Fruit fly (Drosophila melanogaster) whole organism, embryonic: ENCODE results near the gene mora.
A peak's percentile ranks its signal among the peaks of the same experiment; 100 is the strongest.

Source experiments
- Asciz ChIP-seq: fragments of 200-800 bp; sonication (Bioruptor generic); optimal IDR thresholded peaks from 2 replicates; lab custom pipeline; 2017; ENCODE audit warnings: missing biosample characterization, mild to moderate bottlenecking, missing genetic modification characterization, missing genetic modification reagents
- Awh ChIP-seq: fragments of 200-800 bp; sonication (Bioruptor generic); IDR thresholded peaks from 2 replicates; pipeline ENCODE4, ENCODE4 v1.3.6; 2022; ENCODE audit warnings: missing biosample characterization, missing genetic modification characterization
- CG10959 ChIP-seq: fragments of 200-800 bp; sonication (Bioruptor generic); IDR thresholded peaks from 2 replicates; pipeline ENCODE4 v1.3.6; 2022; ENCODE audit warnings: missing biosample characterization, missing genetic modification characterization
- CG11456 ChIP-seq: fragments of 200-800 bp; sonication (Bioruptor generic); IDR thresholded peaks from 3 replicates; pipeline ENCODE4 v1.3.6; 2022; ENCODE audit warnings: missing biosample characterization, missing genetic modification characterization
- CG12942 ChIP-seq: fragments of 200-800 bp; sonication (Bioruptor generic); optimal IDR thresholded peaks from 3 replicates; lab custom pipeline; 2016; ENCODE audit warnings: missing biosample characterization, missing genetic modification characterization
- CG13775 ChIP-seq: fragments of 200-800 bp; sonication (Bioruptor generic); optimal IDR thresholded peaks from 3 replicates; lab custom pipeline; 2017; ENCODE audit warnings: missing biosample characterization, mild to moderate bottlenecking, missing genetic modification characterization
- CG14965 ChIP-seq: fragments of 200-800 bp; sonication (Bioruptor generic); optimal IDR thresholded peaks from 2 replicates; lab custom pipeline; 2016; ENCODE audit warnings: missing biosample characterization, missing genetic modification characterization, borderline replicate concordance
- CG15601 ChIP-seq: fragments of 200-800 bp; sonication (Bioruptor generic); optimal IDR thresholded peaks from 3 replicates; lab custom pipeline; 2019; ENCODE audit warnings: missing biosample characterization, mild to moderate bottlenecking, missing genetic modification characterization, moderate library complexity
- CG2875 ChIP-seq: fragments of 200-800 bp; sonication (Bioruptor generic); optimal IDR thresholded peaks from 2 replicates; lab custom pipeline; 2017; ENCODE audit warnings: missing biosample characterization, mild to moderate bottlenecking, missing genetic modification characterization, missing genetic modification reagents
- CG31365 ChIP-seq: fragments of 200-800 bp; sonication (Bioruptor generic); optimal IDR thresholded peaks from 2 replicates; lab custom pipeline; 2018; ENCODE audit warnings: missing biosample characterization, mild to moderate bottlenecking, missing genetic modification characterization
- CG32767 ChIP-seq: fragments of 200-800 bp; sonication (Bioruptor generic); IDR thresholded peaks from 2 replicates; pipeline ENCODE4 v1.3.6; 2022; ENCODE audit warnings: missing biosample characterization, missing genetic modification characterization
- CG34376 ChIP-seq: fragments of 200-800 bp; sonication (Bioruptor generic); optimal IDR thresholded peaks from 2 replicates; lab custom pipeline; 2018; ENCODE audit warnings: missing biosample characterization, mild to moderate bottlenecking, missing genetic modification characterization
- CG3838 ChIP-seq: fragments of 200-800 bp; sonication (Bioruptor generic); optimal IDR thresholded peaks from 3 replicates; lab custom pipeline; 2016; ENCODE audit warnings: missing biosample characterization, missing genetic modification characterization
- CG4404 ChIP-seq: fragments of 200-800 bp; sonication (Bioruptor generic); IDR thresholded peaks from 2 replicates; pipeline ENCODE4 v1.3.6; 2022; ENCODE audit warnings: missing biosample characterization, missing genetic modification characterization
- CG4854 ChIP-seq: fragments of 200-800 bp; sonication (Bioruptor generic); optimal IDR thresholded peaks from 2 replicates; lab custom pipeline; 2016; ENCODE audit warnings: missing biosample characterization, missing genetic modification characterization, inconsistent platforms
- CG5180 ChIP-seq: fragments of 200-800 bp; sonication (Bioruptor generic); optimal IDR thresholded peaks from 3 replicates; lab custom pipeline; 2017; ENCODE audit warnings: missing biosample characterization, missing genetic modification characterization, mild to moderate bottlenecking, moderate library complexity, missing genetic modification reagents
- CG9437 ChIP-seq: fragments of 200-800 bp; sonication (Bioruptor generic); optimal IDR thresholded peaks from 2 replicates; lab custom pipeline; 2018; ENCODE audit warnings: missing biosample characterization, mild to moderate bottlenecking, missing genetic modification characterization
- Ets97D ChIP-seq: fragments of 200-800 bp; sonication (Bioruptor generic); optimal IDR thresholded peaks from 3 replicates; lab custom pipeline; 2016; ENCODE audit warnings: missing biosample characterization, missing genetic modification characterization
- Gug ChIP-seq: fragments of 200-800 bp; sonication (Bioruptor generic); IDR thresholded peaks from 4 replicates; pipeline ENCODE4 v1.3.6; 2022; ENCODE audit warnings: missing biosample characterization, missing genetic modification characterization
- Hey ChIP-seq: fragments of 200-800 bp; sonication (Bioruptor generic); optimal IDR thresholded peaks from 3 replicates; lab custom pipeline; 2018; ENCODE audit warnings: missing biosample characterization, mild to moderate bottlenecking, missing genetic modification characterization
- Hmx ChIP-seq: fragments of 200-800 bp; sonication (Bioruptor generic); optimal IDR thresholded peaks from 2 replicates; lab custom pipeline; 2016; ENCODE audit warnings: missing biosample characterization, missing genetic modification characterization
- Lim3 ChIP-seq: fragments of 200-800 bp; sonication (Bioruptor generic); IDR thresholded peaks from 2 replicates; pipeline ENCODE4 v1.3.6; 2022; ENCODE audit warnings: missing biosample characterization, missing genetic modification characterization
- Lpt ChIP-seq: fragments of >200 bp; optimal IDR thresholded peaks from 2 replicates; lab custom pipeline; 2018; ENCODE audit warnings: missing biosample characterization, missing genetic modification characterization
- MTF-1 ChIP-seq: fragments of 200-800 bp; sonication (Bioruptor generic); optimal IDR thresholded peaks from 2 replicates; lab custom pipeline; 2018; ENCODE audit warnings: missing biosample characterization, mild to moderate bottlenecking, missing genetic modification characterization, borderline replicate concordance
- NK7.1 ChIP-seq: fragments of 200-800 bp; sonication (Bioruptor generic); optimal IDR thresholded peaks from 3 replicates; lab custom pipeline; 2016; ENCODE audit warnings: missing biosample characterization, missing genetic modification characterization
- Oli ChIP-seq: fragments of 200-800 bp; sonication (Bioruptor generic); optimal IDR thresholded peaks from 2 replicates; lab custom pipeline; 2018; ENCODE audit warnings: missing biosample characterization, mild to moderate bottlenecking, missing genetic modification characterization, moderate library complexity
- Sin3A ChIP-seq: fragments of >200 bp; optimal IDR thresholded peaks from 2 replicates; lab custom pipeline; 2018
- Sry-δ ChIP-seq: fragments of 200-800 bp; sonication (Bioruptor generic); optimal IDR thresholded peaks from 2 replicates; lab custom pipeline; 2016; ENCODE audit warnings: missing biosample characterization, missing genetic modification characterization
- Vsx1 ChIP-seq: fragments of 200-800 bp; sonication (Bioruptor generic); optimal IDR thresholded peaks from 2 replicates; lab custom pipeline; 2017; ENCODE audit warnings: missing biosample characterization, mild to moderate bottlenecking, missing genetic modification characterization, missing genetic modification reagents
- ara ChIP-seq: fragments of 200-800 bp; sonication (Bioruptor generic); IDR thresholded peaks from 2 replicates; pipeline ENCODE4 v1.3.6; 2022; ENCODE audit warnings: missing biosample characterization, missing genetic modification characterization
- bigmax ChIP-seq: fragments of 200-800 bp; sonication (Bioruptor generic); optimal IDR thresholded peaks from 2 replicates; lab custom pipeline; 2018; ENCODE audit warnings: missing biosample characterization, mild to moderate bottlenecking, missing genetic modification characterization
- cwo ChIP-seq: fragments of 200-800 bp; sonication (Bioruptor generic); optimal IDR thresholded peaks from 3 replicates; lab custom pipeline; 2017; ENCODE audit warnings: missing biosample characterization, missing genetic modification characterization, mild to moderate bottlenecking, moderate library complexity, missing genetic modification reagents
- en ChIP-seq: fragments of 200-800 bp; sonication (Bioruptor generic); optimal IDR thresholded peaks from 2 replicates; lab custom pipeline; 2016; ENCODE audit warnings: missing biosample characterization, missing genetic modification characterization
- h ChIP-seq: fragments of >200 bp; optimal IDR thresholded peaks from 2 replicates; lab custom pipeline; 2017
- ind ChIP-seq: fragments of 200-800 bp; sonication (Bioruptor generic); optimal IDR thresholded peaks from 3 replicates; lab custom pipeline; 2016; ENCODE audit warnings: missing biosample characterization, missing genetic modification characterization
- inv ChIP-seq: fragments of 200-800 bp; sonication (Bioruptor generic); IDR thresholded peaks from 2 replicates; pipeline ENCODE4 v1.3.6; 2022; ENCODE audit warnings: missing biosample characterization, missing genetic modification characterization; ENCODE audit not compliant: partially characterized antibody
- ken ChIP-seq: fragments of 200-800 bp; sonication (Bioruptor generic); IDR thresholded peaks from 3 replicates; pipeline ENCODE4 v1.3.6; 2022; ENCODE audit warnings: missing biosample characterization, missing genetic modification characterization
- knrl ChIP-seq: fragments of 200-800 bp; sonication (Bioruptor generic); IDR thresholded peaks from 3 replicates; pipeline ENCODE4 v1.3.6; 2022; ENCODE audit warnings: missing biosample characterization, missing genetic modification characterization; ENCODE audit not compliant: partially characterized antibody
- lmd ChIP-seq: fragments of 200-800 bp; sonication (Bioruptor generic); IDR thresholded peaks from 2 replicates; pipeline ENCODE4 v1.3.6; 2022; ENCODE audit warnings: missing biosample characterization, missing genetic modification characterization
- nerfin-1 ChIP-seq: fragments of 200-800 bp; sonication (Bioruptor generic); optimal IDR thresholded peaks from 3 replicates; lab custom pipeline; 2019; ENCODE audit warnings: missing biosample characterization, mild to moderate bottlenecking, missing genetic modification characterization, moderate library complexity
- pros ChIP-seq: fragments of 200-800 bp; sonication (Bioruptor generic); optimal IDR thresholded peaks from 3 replicates; lab custom pipeline; 2019; ENCODE audit warnings: missing biosample characterization, mild to moderate bottlenecking, missing genetic modification characterization, moderate library complexity
- pum ChIP-seq: fragments of 200-800 bp; sonication (Bioruptor generic); optimal IDR thresholded peaks from 2 replicates; lab custom pipeline; 2016; ENCODE audit warnings: missing biosample characterization, missing genetic modification characterization
- pzg ChIP-seq: fragments of 200-800 bp; sonication (Bioruptor generic); optimal IDR thresholded peaks from 3 replicates; lab custom pipeline; 2018; ENCODE audit warnings: missing biosample characterization, mild to moderate bottlenecking, missing genetic modification characterization, moderate library complexity
- repo ChIP-seq: fragments of 200-800 bp; sonication (Bioruptor generic); optimal IDR thresholded peaks from 2 replicates; lab custom pipeline; 2016; ENCODE audit warnings: missing biosample characterization, missing genetic modification characterization
- salm ChIP-seq: fragments of 200-800 bp; sonication (Bioruptor generic); optimal IDR thresholded peaks from 2 replicates; lab custom pipeline; 2018; ENCODE audit warnings: missing biosample characterization, mild to moderate bottlenecking, missing genetic modification characterization
- sob ChIP-seq: fragments of 200-800 bp; sonication (Bioruptor generic); IDR thresholded peaks from 2 replicates; pipeline ENCODE4 v1.3.6; 2022; ENCODE audit warnings: missing biosample characterization, missing genetic modification characterization
- stwl ChIP-seq: fragments of 200-800 bp; sonication (Bioruptor generic); optimal IDR thresholded peaks from 3 replicates; lab custom pipeline; 2018; ENCODE audit warnings: missing biosample characterization, mild to moderate bottlenecking, missing genetic modification characterization, moderate library complexity
- tll ChIP-seq, 2 experiments: fragments of 200-800 bp in 1 of 2; fragments of >200 bp in 1 of 2; sonication (Bioruptor generic) in 1 of 2; optimal IDR thresholded peaks; 2 replicates each; lab custom pipeline; 2017 to 2019; ENCODE audit warnings: missing biosample characterization in 2 of 2, missing genetic modification characterization in 2 of 2, mild to moderate bottlenecking in 1 of 2, moderate library complexity in 1 of 2
- trh ChIP-seq: fragments of 200-800 bp; sonication (Bioruptor generic); optimal IDR thresholded peaks from 2 replicates; lab custom pipeline; 2016; ENCODE audit warnings: missing biosample characterization, missing genetic modification characterization
- wek ChIP-seq: fragments of 200-800 bp; sonication (Bioruptor generic); optimal IDR thresholded peaks from 3 replicates; lab custom pipeline; 2018; ENCODE audit warnings: missing biosample characterization, mild to moderate bottlenecking, missing genetic modification characterization, moderate library complexity
- zfh2 ChIP-seq: fragments of 200-800 bp; sonication (Bioruptor generic); optimal IDR thresholded peaks from 2 replicates; lab custom pipeline; 2016; ENCODE audit warnings: missing biosample characterization, missing genetic modification characterization

mora gene

dm6 chr3R:24186188-24186587 is at the start of gene mora (continued):
- TF ChIP-seq NK7.1 (GFP tag; lab: Kevin White, UChicago) (no peak), CG5180 (no peak), Oli (tag; lab: Kevin White, UChicago) (no peak), knrl (GFP tag; lab: Robert Waterston, UW) (no peak), CG34376 (GFP tag; lab: Kevin White, UChicago) (no peak), Ets97D (GFP tag; lab: Kevin White, UChicago) (peak; percentile 17), CG11456 (no peak), en (GFP tag; lab: Kevin White, UChicago) (no peak), repo (GFP tag; lab: Kevin White, UChicago) (no peak), CG4404 (no peak), CG3838 (no peak), CG12942 (GFP tag; lab: Kevin White, UChicago) (no peak), Sry-δ (GFP tag; lab: Kevin White, UChicago) (peak; percentile 12), CG31365 (tag; lab: Kevin White, UChicago) (no peak), ken (GFP tag; lab: Robert Waterston, UW) (no peak), nerfin-1 (tag; lab: Kevin White, UChicago) (no peak), salm (tag; lab: Kevin White, UChicago) (no peak), CG14965 (GFP tag; lab: Kevin White, UChicago) (no peak), Hmx (no peak), stwl (tag; lab: Kevin White, UChicago) (peak; percentile 39), wek (GFP tag; lab: Kevin White, UChicago) (peak; percentile 11), pzg (peak; percentile 65), ara (no peak), tll (GFP tag; optimal IDR thresholded peaks at IDR 0.05; lab: Kevin White, UChicago) (no peak), inv (no peak), CG32767 (GFP tag; lab: Robert Waterston, UW) (no peak), ind (GFP tag; lab: Kevin White, UChicago) (no peak), Awh (no peak), Sin3A (lab: Kevin White, UChicago) (peak; percentile 40), h (lab: Kevin White, UChicago) (no peak)
- TF ChIP-seq, all 482 proteins: peak for 35

dm6 chr3R:24137311-24137945 is 48.7 kb upstream of the mora start, which contains the start of gene Npc2f:
Gene Npc2f, plus strand, starts transcription at chr3R:24137895.
- no peak for TF ChIP-seq CG4854
- no peak for TF ChIP-seq lmd (GFP tag; lab: Robert Waterston, UW)
- no peak for TF ChIP-seq CG13775 (GFP tag; lab: Kevin White, UChicago)
- no peak for TF ChIP-seq bigmax (GFP tag; lab: Kevin White, UChicago)
- no peak for TF ChIP-seq pros (GFP tag; lab: Kevin White, UChicago)
- TF ChIP-seq trh (GFP tag; lab: Kevin White, UChicago): no peak
- no peak for TF ChIP-seq Lpt
- TF ChIP-seq repo (GFP tag; lab: Kevin White, UChicago): no peak
- TF ChIP-seq cwo (GFP tag; lab: Kevin White, UChicago): peak; percentile 40
- TF ChIP-seq CG2875 (GFP tag; lab: Kevin White, UChicago): no peak
- no peak for TF ChIP-seq CG10959 (GFP tag; lab: Robert Waterston, UW)
- TF ChIP-seq salm (tag; lab: Kevin White, UChicago): no peak
- TF ChIP-seq Gug (GFP tag; lab: Robert Waterston, UW): no peak
- no peak for TF ChIP-seq Asciz (GFP tag; lab: Kevin White, UChicago)
- no peak for TF ChIP-seq sob (GFP tag; lab: Robert Waterston, UW)
- TF ChIP-seq Hey: peak; percentile 58
- no peak for TF ChIP-seq Lim3 (GFP tag; lab: Robert Waterston, UW)
- no peak for TF ChIP-seq pum (GFP tag; lab: Kevin White, UChicago)
- peak; percentile 55 for TF ChIP-seq CG34376 (GFP tag; lab: Kevin White, UChicago)
- TF ChIP-seq Vsx1: no peak
- TF ChIP-seq MTF-1 (GFP tag; lab: Kevin White, UChicago): no peak
- TF ChIP-seq CG9437 (GFP tag; lab: Kevin White, UChicago): no peak
- no peak for TF ChIP-seq zfh2 (GFP tag; lab: Kevin White, UChicago)
- no peak for TF ChIP-seq CG3838
- no peak for TF ChIP-seq CG15601
